Fruit fly (Drosophila melanogaster): ENCODE measurements around the gene Prosalpha4T1.

dm6 chr3R:20735405-20735804 lies 13.5 kb downstream of the Prosalpha4T1 start, which contains the start of gene Cdk2:
- TF ChIP-seq ttk (optimal IDR thresholded peaks at IDR 0.05) (no peak), psq (optimal IDR thresholded peaks at IDR 0.05) (no peak)

Data from Kc167 (cell line).